Fruit fly (Drosophila melanogaster) whole organism, embryonic: ENCODE data around the gene CG15143.

ENCODE experiments used
- Awh ChIP-seq: fragments of 200-800 bp; sonication (Bioruptor generic); IDR thresholded peaks from 2 replicates; pipeline ENCODE4, ENCODE4 v1.3.6; 2022; ENCODE audit warnings: missing biosample characterization, missing genetic modification characterization
- Bteb2 ChIP-seq: fragments of 200-800 bp; sonication (Bioruptor generic); optimal IDR thresholded peaks from 2 replicates; lab custom pipeline; 2016; ENCODE audit warnings: missing biosample characterization, missing genetic modification characterization
- CG1024 ChIP-seq: fragments of 200-800 bp; sonication (Bioruptor generic); IDR thresholded peaks from 2 replicates; pipeline ENCODE4 v1.3.6; 2022; ENCODE audit warnings: missing biosample characterization, missing genetic modification characterization
- CG10431 ChIP-seq: fragments of 200-800 bp; sonication (Bioruptor generic); optimal IDR thresholded peaks from 3 replicates; lab custom pipeline; 2018; ENCODE audit warnings: missing biosample characterization, mild to moderate bottlenecking, missing genetic modification characterization
- CG10654 ChIP-seq: fragments of 200-800 bp; sonication (Bioruptor generic); optimal IDR thresholded peaks from 2 replicates; lab custom pipeline; 2016; ENCODE audit warnings: missing biosample characterization, missing genetic modification characterization
- CG10959 ChIP-seq: fragments of 200-800 bp; sonication (Bioruptor generic); IDR thresholded peaks from 2 replicates; pipeline ENCODE4 v1.3.6; 2022; ENCODE audit warnings: missing biosample characterization, missing genetic modification characterization
- CG14014 ChIP-seq: fragments of 200-800 bp; sonication (Bioruptor generic); IDR thresholded peaks from 2 replicates; pipeline ENCODE4 v1.3.6; 2022; ENCODE audit warnings: missing biosample characterization, missing genetic modification characterization
- CG15514 ChIP-seq: fragments of 200-800 bp; sonication (Bioruptor generic); optimal IDR thresholded peaks from 3 replicates; lab custom pipeline; 2017; ENCODE audit warnings: missing biosample characterization, missing genetic modification characterization, mild to moderate bottlenecking, moderate library complexity, missing genetic modification reagents
- CG1602 ChIP-seq: fragments of 200-800 bp; sonication (Bioruptor generic); optimal IDR thresholded peaks from 3 replicates; lab custom pipeline; 2016; ENCODE audit warnings: missing biosample characterization, missing genetic modification characterization
- CG16815 ChIP-seq: fragments of 200-800 bp; sonication (Bioruptor generic); optimal IDR thresholded peaks from 3 replicates; lab custom pipeline; 2017; ENCODE audit warnings: missing biosample characterization, mild to moderate bottlenecking, missing genetic modification characterization
- CG17385 ChIP-seq: fragments of 200-800 bp; sonication (Bioruptor generic); optimal IDR thresholded peaks from 3 replicates; lab custom pipeline; 2018; ENCODE audit warnings: missing biosample characterization, mild to moderate bottlenecking, missing genetic modification characterization
- CG17802 ChIP-seq: fragments of 200-800 bp; sonication (Bioruptor generic); optimal IDR thresholded peaks from 2 replicates; lab custom pipeline; 2018; ENCODE audit warnings: missing biosample characterization, mild to moderate bottlenecking, missing genetic modification characterization, moderate library complexity
- CG4854 ChIP-seq: fragments of 200-800 bp; sonication (Bioruptor generic); optimal IDR thresholded peaks from 2 replicates; lab custom pipeline; 2016; ENCODE audit warnings: missing biosample characterization, missing genetic modification characterization, inconsistent platforms
- CG6654 ChIP-seq: fragments of 200-800 bp; sonication (Bioruptor generic); optimal IDR thresholded peaks from 2 replicates; lab custom pipeline; 2017; ENCODE audit warnings: missing biosample characterization, mild to moderate bottlenecking, missing genetic modification characterization
- CG6689 ChIP-seq: fragments of 200-800 bp; sonication (Bioruptor generic); IDR thresholded peaks from 2 replicates; pipeline ENCODE4 v1.3.6; 2022; ENCODE audit warnings: missing biosample characterization, missing genetic modification characterization
- CG6813 ChIP-seq: fragments of 200-800 bp; sonication (Bioruptor generic); optimal IDR thresholded peaks from 2 replicates; lab custom pipeline; 2017; ENCODE audit warnings: missing biosample characterization, missing genetic modification characterization, mild to moderate bottlenecking, moderate library complexity, missing genetic modification reagents
- CG7357 ChIP-seq: fragments of 200-800 bp; sonication (Bioruptor generic); IDR thresholded peaks from 3 replicates; pipeline ENCODE4 v1.3.6; 2022; ENCODE audit warnings: missing biosample characterization, missing genetic modification characterization
- CG7928 ChIP-seq: fragments of 200-800 bp; sonication (Bioruptor generic); optimal IDR thresholded peaks from 2 replicates; lab custom pipeline; 2017; ENCODE audit warnings: missing biosample characterization, mild to moderate bottlenecking, missing genetic modification characterization
- CG8089 ChIP-seq: fragments of 200-800 bp; sonication (Bioruptor generic); optimal IDR thresholded peaks from 3 replicates; lab custom pipeline; 2016; ENCODE audit warnings: missing biosample characterization, missing genetic modification characterization
- CG8388 ChIP-seq: fragments of 200-800 bp; sonication (Bioruptor generic); optimal IDR thresholded peaks from 2 replicates; lab custom pipeline; 2019; ENCODE audit warnings: missing biosample characterization, mild to moderate bottlenecking, missing genetic modification characterization, moderate library complexity
- CG9437 ChIP-seq: fragments of 200-800 bp; sonication (Bioruptor generic); optimal IDR thresholded peaks from 2 replicates; lab custom pipeline; 2018; ENCODE audit warnings: missing biosample characterization, mild to moderate bottlenecking, missing genetic modification characterization
- CG9797 ChIP-seq: fragments of 200-800 bp; sonication (Bioruptor generic); optimal IDR thresholded peaks from 3 replicates; lab custom pipeline; 2018; ENCODE audit warnings: missing biosample characterization, mild to moderate bottlenecking, missing genetic modification characterization
- Doc3 ChIP-seq: fragments of 200-800 bp; sonication (Bioruptor generic); IDR thresholded peaks from 3 replicates; pipeline ENCODE4 v1.3.6; 2022; ENCODE audit warnings: missing biosample characterization, missing genetic modification characterization; ENCODE audit not compliant: partially characterized antibody
- HLHmδ ChIP-seq: fragments of 200-800 bp; sonication (Bioruptor generic); optimal IDR thresholded peaks from 2 replicates; lab custom pipeline; 2018; ENCODE audit warnings: missing biosample characterization, mild to moderate bottlenecking, missing genetic modification characterization, moderate library complexity
- HmgZ ChIP-seq: fragments of 200-800 bp; sonication (Bioruptor generic); optimal IDR thresholded peaks from 2 replicates; lab custom pipeline; 2018; ENCODE audit warnings: missing biosample characterization, mild to moderate bottlenecking, missing genetic modification characterization
- Lpt ChIP-seq: fragments of >200 bp; optimal IDR thresholded peaks from 2 replicates; lab custom pipeline; 2018; ENCODE audit warnings: missing biosample characterization, missing genetic modification characterization
- Meics ChIP-seq: fragments of 200-800 bp; sonication (Bioruptor generic); optimal IDR thresholded peaks from 2 replicates; lab custom pipeline; 2017; ENCODE audit warnings: missing biosample characterization, mild to moderate bottlenecking, missing genetic modification characterization
- Sox100B ChIP-seq: fragments of 200-800 bp; sonication (Bioruptor generic); optimal IDR thresholded peaks from 3 replicates; lab custom pipeline; 2018; ENCODE audit warnings: missing biosample characterization, mild to moderate bottlenecking, missing genetic modification characterization
- aop ChIP-seq: fragments of 200-800 bp; sonication (Bioruptor generic); IDR thresholded peaks from 2 replicates; pipeline ENCODE4 v1.3.6; 2022; ENCODE audit warnings: missing biosample characterization, missing genetic modification characterization
- ash1 ChIP-seq: fragments of 200-800 bp; sonication (Bioruptor generic); optimal IDR thresholded peaks from 2 replicates; lab custom pipeline; 2018; ENCODE audit warnings: missing biosample characterization, mild to moderate bottlenecking, missing genetic modification characterization
- br ChIP-seq: fragments of >200 bp; optimal IDR thresholded peaks from 2 replicates; lab custom pipeline; 2017
- chif ChIP-seq, 2 experiments: fragments of 200-800 bp; sonication (Bioruptor generic); optimal IDR thresholded peaks; 3 replicates each; lab custom pipeline; 2016; ENCODE audit warnings: missing biosample characterization in 2 of 2, missing genetic modification characterization in 2 of 2
- crc ChIP-seq: fragments of 200-800 bp; sonication (Bioruptor generic); optimal IDR thresholded peaks from 2 replicates; lab custom pipeline; 2016; ENCODE audit warnings: missing biosample characterization, missing genetic modification characterization
- croc ChIP-seq: fragments of 200-800 bp; sonication (Bioruptor generic); conservative IDR thresholded peaks from 3 replicates; pipeline ENCODE4 v1.3.6; 2022; ENCODE audit warnings: missing biosample characterization, missing genetic modification characterization
- disco-r ChIP-seq: fragments of 200-800 bp; sonication (Bioruptor generic); optimal IDR thresholded peaks from 2 replicates; lab custom pipeline; 2016; ENCODE audit warnings: missing biosample characterization, missing genetic modification characterization
- esg ChIP-seq: fragments of 200-800 bp; sonication (Bioruptor generic); conservative IDR thresholded peaks from 2 replicates; pipeline ENCODE4 v1.3.6; 2022; ENCODE audit warnings: missing biosample characterization, missing genetic modification characterization
- exex ChIP-seq: fragments of 200-800 bp; sonication (Bioruptor generic); optimal IDR thresholded peaks from 4 replicates; lab custom pipeline; 2018; ENCODE audit warnings: missing biosample characterization, mild to moderate bottlenecking, missing genetic modification characterization, moderate library complexity
- eyg ChIP-seq: fragments of 200-800 bp; sonication (Bioruptor generic); optimal IDR thresholded peaks from 3 replicates; lab custom pipeline; 2016; ENCODE audit warnings: missing biosample characterization, missing genetic modification characterization
- fd102C ChIP-seq: fragments of 200-800 bp; sonication (Bioruptor generic); optimal IDR thresholded peaks from 2 replicates; lab custom pipeline; 2018; ENCODE audit warnings: missing biosample characterization, mild to moderate bottlenecking, missing genetic modification characterization, moderate library complexity
- gt ChIP-seq: fragments of 200-800 bp; sonication (Bioruptor generic); IDR thresholded peaks from 2 replicates; pipeline ENCODE4 v1.3.6; 2022; ENCODE audit warnings: missing biosample characterization, missing genetic modification characterization
- jigr1 ChIP-seq: fragments of 200-800 bp; sonication (Bioruptor generic); IDR thresholded peaks from 3 replicates; pipeline ENCODE4 v1.3.6; 2022; ENCODE audit warnings: missing biosample characterization, missing genetic modification characterization
- peb ChIP-seq: fragments of 200-800 bp; sonication (Bioruptor generic); IDR thresholded peaks from 2 replicates; pipeline ENCODE4 v1.3.6; 2022; ENCODE audit warnings: missing biosample characterization, missing genetic modification characterization
- pita ChIP-seq: fragments of 200-800 bp; sonication (Bioruptor generic); optimal IDR thresholded peaks from 2 replicates; lab custom pipeline; 2017; ENCODE audit warnings: missing biosample characterization, mild to moderate bottlenecking, missing genetic modification characterization
- pzg ChIP-seq: fragments of 200-800 bp; sonication (Bioruptor generic); optimal IDR thresholded peaks from 3 replicates; lab custom pipeline; 2018; ENCODE audit warnings: missing biosample characterization, mild to moderate bottlenecking, missing genetic modification characterization, moderate library complexity
- sd ChIP-seq: fragments of 200-800 bp; sonication (Bioruptor generic); optimal IDR thresholded peaks from 3 replicates; lab custom pipeline; 2018; ENCODE audit warnings: missing biosample characterization, mild to moderate bottlenecking, missing genetic modification characterization, moderate library complexity
- tio ChIP-seq: fragments of 200-800 bp; sonication (Bioruptor generic); optimal IDR thresholded peaks from 2 replicates; lab custom pipeline; 2017; ENCODE audit warnings: missing biosample characterization, missing genetic modification characterization, inconsistent platforms
- trem ChIP-seq: fragments of 200-800 bp; optimal IDR thresholded peaks from 3 replicates; lab custom pipeline; 2019; ENCODE audit warnings: missing biosample characterization, mild to moderate bottlenecking, missing genetic modification characterization, moderate library complexity
- tup ChIP-seq: fragments of 200-800 bp; sonication (Bioruptor generic); optimal IDR thresholded peaks from 2 replicates; lab custom pipeline; 2016; ENCODE audit warnings: missing biosample characterization, mild to moderate bottlenecking, missing genetic modification characterization, moderate library complexity
- zen ChIP-seq: fragments of 200-800 bp; sonication (Bioruptor generic); optimal IDR thresholded peaks from 3 replicates; lab custom pipeline; 2018; ENCODE audit warnings: missing biosample characterization, mild to moderate bottlenecking, missing genetic modification characterization, moderate library complexity

CG15143 gene

dm6 chr2L:17514090-17514715, 10.1 kb downstream of the CG15143 start (continued):
- TF ChIP-seq disco-r (peak; percentile 45), HLHmδ (GFP tag; lab: Kevin White, UChicago) (no peak), sd (tag; lab: Kevin White, UChicago) (peak; percentile 75), CG4854 (no peak), esg (GFP tag; lab: Robert Waterston, UW) (peak; percentile 72), CG10654 (peak; percentile 76), CG8089 (GFP tag; lab: Kevin White, UChicago) (peak; percentile 58), CG10431 (GFP tag; lab: Kevin White, UChicago) (peak; percentile 82)

- TF ChIP-seq CG1602 (GFP tag; lab: Kevin White, UChicago) (no peak), CG6689 (GFP tag; lab: Robert Waterston, UW) (no peak), ash1 (GFP tag; lab: Kevin White, UChicago) (no peak), pita (GFP tag; lab: Kevin White, UChicago) (peak; percentile 75), Doc3 (GFP tag; lab: Robert Waterston, UW) (peak; percentile 76), CG8388 (GFP tag; lab: Kevin White, UChicago) (no peak), gt (GFP tag; lab: Robert Waterston, UW) (no peak), crc (no peak), CG16815 (GFP tag; lab: Kevin White, UChicago) (no peak), tio (GFP tag; lab: Kevin White, UChicago) (no peak), chif (GFP tag; optimal IDR thresholded peaks at IDR 0.05; lab: Kevin White, UChicago) (no peak), Meics (GFP tag; lab: Kevin White, UChicago) (no peak), zen (peak; percentile 51), CG17385 (no peak), CG7357 (GFP tag; lab: Robert Waterston, UW) (no peak), CG9437 (peak; percentile 13), croc (no peak), Awh (no peak), tup (GFP tag; lab: Kevin White, UChicago) (no peak), fd102C (GFP tag; lab: Kevin White, UChicago) (no peak), aop (no peak), CG9797 (peak; percentile 36), HLHmδ (GFP tag; lab: Kevin White, UChicago) (no peak), Bteb2 (no peak), jigr1 (GFP tag; lab: Robert Waterston, UW) (no peak), Lpt (GFP tag; lab: Kevin White, UChicago) (no peak), CG6654 (GFP tag; lab: Kevin White, UChicago) (no peak), br (lab: Kevin White, UChicago) (no peak), CG6813 (GFP tag; lab: Kevin White, UChicago) (no peak), exex (tag; lab: Kevin White, UChicago) (no peak), CG10959 (GFP tag; lab: Robert Waterston, UW) (no peak), peb (GFP tag; lab: Robert Waterston, UW) (no peak), CG7928 (GFP tag; lab: Kevin White, UChicago) (no peak), HmgZ (tag; lab: Kevin White, UChicago) (peak; percentile 37), CG1024 (GFP tag; lab: Robert Waterston, UW) (no peak), pzg (peak; percentile 81), eyg (GFP tag; lab: Kevin White, UChicago) (no peak), CG14014 (GFP tag; lab: Robert Waterston, UW) (no peak), CG15514 (GFP tag; lab: Kevin White, UChicago) (peak; percentile 42), trem (tag; lab: Kevin White, UChicago) (peak; percentile 51), Sox100B (no peak), CG17802 (tag; lab: Kevin White, UChicago) (no peak)
Observed at dm6 chr2L:17500946-17501451, 23.4 kb downstream of the CG15143 start, which contains the start of the genes mEFTs and Dhc36C. Gene mEFTs, minus strand, starts transcription at chr2L:17501106. Gene Dhc36C, plus strand, starts transcription at chr2L:17501401.
